Worm (Caenorhabditis elegans): Measurements from ENCODE around the gene unc-22.

DNA sequence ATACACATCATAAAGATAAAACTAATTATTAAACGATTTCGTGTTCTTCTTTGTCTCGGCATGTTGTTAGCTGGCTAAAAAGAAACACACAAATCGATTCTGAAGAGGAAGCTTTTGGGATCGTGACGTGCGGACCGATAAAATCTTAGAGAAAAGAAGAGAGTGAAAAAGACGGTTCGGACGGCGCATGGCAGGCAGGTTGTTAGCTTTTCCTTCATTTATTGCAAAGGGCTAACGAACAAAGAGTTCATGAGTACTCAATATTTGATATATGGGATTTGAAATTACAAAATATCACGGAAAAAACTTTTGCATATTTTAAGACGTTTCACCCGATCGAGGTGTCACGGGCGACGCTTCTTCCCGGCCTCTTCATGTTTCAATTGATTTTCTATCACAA lies 65.2 kb downstream of the unc-22 start, which contains the start of gene ZK829.3:
- no peak for TF ChIP-seq nhr-12 (tag; optimal IDR thresholded peaks at IDR 0.05)
- no peak for TF ChIP-seq fkh-10 (GFP tag; optimal IDR thresholded peaks at IDR 0.05)
- TF ChIP-seq ceh-28 (tag; optimal IDR thresholded peaks at IDR 0.05), result no peak
- TF ChIP-seq pha-4 (tag; optimal IDR thresholded peaks at IDR 0.05), result no peak
- TF ChIP-seq nhr-237 (tag; optimal IDR thresholded peaks at IDR 0.05), result no peak
- no peak for TF ChIP-seq egl-27 (tag; optimal IDR thresholded peaks at IDR 0.05)
- no peak for TF ChIP-seq ztf-11 (tag; optimal IDR thresholded peaks at IDR 0.05)
- TF ChIP-seq R02D3.7 (tag; optimal IDR thresholded peaks at IDR 0.05), result no peak
- no peak for TF ChIP-seq nhr-43 (tag; optimal IDR thresholded peaks at IDR 0.05; ENCODE audit: poor library complexity, severe bottlenecking)
